Worm (Caenorhabditis elegans) whole organism, L3 larva: ENCODE measurements around the gene F44E2.4.
A peak's percentile ranks its signal among the peaks of the same experiment; 100 is the strongest.

Experiments
- ZK546.5 ChIP-seq: sonication (generic microtip); optimal IDR thresholded peaks from 2 replicates; lab custom pipeline; 2017; ENCODE audit warnings: missing biosample characterization, missing genetic modification characterization
- aly-2 ChIP-seq: fragments of 150-350 bp; optimal IDR thresholded peaks from 2 replicates; lab custom pipeline; 2014; ENCODE audit warnings: missing biosample characterization, missing genetic modification characterization
- ceh-16 ChIP-seq: sonication (generic microtip); optimal IDR thresholded peaks from 2 replicates; lab custom pipeline; 2017; ENCODE audit warnings: missing biosample characterization, missing genetic modification characterization
- ceh-28 ChIP-seq: fragments of 150-350 bp; optimal IDR thresholded peaks from 2 replicates; lab custom pipeline; 2014; ENCODE audit warnings: missing biosample characterization, missing genetic modification reagents, missing genetic modification characterization
- ceh-82 ChIP-seq: fragments of 150-350 bp; optimal IDR thresholded peaks from 2 replicates; lab custom pipeline; 2014; ENCODE audit warnings: missing biosample characterization, missing genetic modification characterization
- ceh-9 ChIP-seq: sonication (generic microtip); optimal IDR thresholded peaks from 2 replicates; lab custom pipeline; 2018; ENCODE audit warnings: missing biosample characterization, missing genetic modification characterization
- daf-12 ChIP-seq: fragments of 150-350 bp; optimal IDR thresholded peaks from 2 replicates; lab custom pipeline; 2014; ENCODE audit warnings: missing biosample characterization, missing genetic modification reagents, missing genetic modification characterization
- egl-27 ChIP-seq: sonication (generic microtip); optimal IDR thresholded peaks from 4 replicates; lab custom pipeline; 2017; ENCODE audit warnings: missing biosample characterization, missing genetic modification reagents, missing genetic modification characterization
- egl-5 ChIP-seq: fragments of 150-350 bp; optimal IDR thresholded peaks from 2 replicates; lab custom pipeline; 2017; ENCODE audit warnings: missing biosample characterization, missing genetic modification reagents, missing genetic modification characterization, inconsistent platforms
- elt-1 ChIP-seq: fragments of 150-350 bp; optimal IDR thresholded peaks from 2 replicates; lab custom pipeline; 2014; ENCODE audit warnings: missing biosample characterization, missing genetic modification characterization
- elt-2 ChIP-seq: sonication (generic microtip); optimal IDR thresholded peaks from 2 replicates; lab custom pipeline; 2016; ENCODE audit warnings: missing genetic modification reagents, mild to moderate bottlenecking, missing genetic modification characterization, missing compliant biosample characterization
- eor-1 ChIP-seq, 2 experiments: fragments of 150-350 bp; optimal IDR thresholded peaks; 2 replicates each; lab custom pipeline; 2014 to 2018; ENCODE audit warnings: missing biosample characterization in 2 of 2, missing genetic modification characterization in 2 of 2
- fkh-10 ChIP-seq: sonication (generic microtip); optimal IDR thresholded peaks from 2 replicates; lab custom pipeline; 2017; ENCODE audit warnings: missing biosample characterization, missing genetic modification reagents, missing genetic modification characterization
- fkh-2 ChIP-seq: fragments of 150-350 bp; optimal IDR thresholded peaks from 2 replicates; lab custom pipeline; 2014; ENCODE audit warnings: missing biosample characterization, missing genetic modification reagents, missing genetic modification characterization
- fos-1 ChIP-seq: fragments of 150-350 bp; optimal IDR thresholded peaks from 2 replicates; lab custom pipeline; 2014; ENCODE audit warnings: missing biosample characterization, missing genetic modification characterization
- hmg-11 ChIP-seq: sonication (generic microtip); optimal IDR thresholded peaks from 2 replicates; lab custom pipeline; 2016; ENCODE audit warnings: missing genetic modification characterization, missing compliant biosample characterization
- jun-1 ChIP-seq: fragments of 150-350 bp; optimal IDR thresholded peaks from 2 replicates; lab custom pipeline; 2014; ENCODE audit warnings: missing biosample characterization, missing genetic modification reagents, missing genetic modification characterization
- lin-15B ChIP-seq: fragments of 150-350 bp; optimal IDR thresholded peaks from 2 replicates; lab custom pipeline; 2014; ENCODE audit warnings: missing biosample characterization, missing genetic modification characterization
- lin-39 ChIP-seq: fragments of 150-350 bp; optimal IDR thresholded peaks from 2 replicates; lab custom pipeline; 2018; ENCODE audit warnings: missing biosample characterization, missing genetic modification reagents, missing genetic modification characterization
- mdl-1 ChIP-seq: fragments of 150-350 bp; optimal IDR thresholded peaks from 2 replicates; lab custom pipeline; 2014; ENCODE audit warnings: missing biosample characterization, missing genetic modification characterization
- mml-1 ChIP-seq: fragments of 150-350 bp; sonication (generic microtip); optimal IDR thresholded peaks from 3 replicates; lab custom pipeline; 2014; ENCODE audit warnings: missing biosample characterization, missing genetic modification characterization
- nfya-1 ChIP-seq: sonication (generic microtip); optimal IDR thresholded peaks from 2 replicates; lab custom pipeline; 2017; ENCODE audit warnings: missing genetic modification characterization, mild to moderate bottlenecking, missing compliant biosample characterization, antibody characterized with exemption, moderate library complexity; ENCODE audit not compliant: insufficient read depth
- nhr-11 ChIP-seq: fragments of 150-350 bp; optimal IDR thresholded peaks from 2 replicates; lab custom pipeline; 2014; ENCODE audit warnings: missing biosample characterization, missing genetic modification characterization
- nhr-12 ChIP-seq: fragments of 150-350 bp; optimal IDR thresholded peaks from 2 replicates; lab custom pipeline; 2014; ENCODE audit warnings: missing biosample characterization, missing genetic modification characterization
- nhr-23 ChIP-seq: fragments of 150-350 bp; optimal IDR thresholded peaks from 2 replicates; lab custom pipeline; 2014; ENCODE audit warnings: missing biosample characterization, missing genetic modification reagents, missing genetic modification characterization
- nhr-237 ChIP-seq: fragments of 150-350 bp; optimal IDR thresholded peaks from 2 replicates; lab custom pipeline; 2014; ENCODE audit warnings: missing biosample characterization, missing genetic modification characterization
- nhr-25 ChIP-seq: sonication (generic microtip); optimal IDR thresholded peaks from 2 replicates; lab custom pipeline; 2017; ENCODE audit warnings: missing biosample characterization, missing genetic modification characterization
- nhr-28 ChIP-seq: fragments of 150-350 bp; optimal IDR thresholded peaks from 2 replicates; lab custom pipeline; 2014; ENCODE audit warnings: missing biosample characterization, missing genetic modification characterization
- nhr-43 ChIP-seq: sonication (generic microtip); optimal IDR thresholded peaks from 2 replicates; lab custom pipeline; 2016; ENCODE audit warnings: mild to moderate bottlenecking, missing genetic modification characterization, missing compliant biosample characterization; ENCODE audit not compliant: poor library complexity, severe bottlenecking
- nhr-67 ChIP-seq: fragments of 150-350 bp; optimal IDR thresholded peaks from 2 replicates; lab custom pipeline; 2014; ENCODE audit warnings: missing biosample characterization, missing genetic modification characterization
- nhr-76 ChIP-seq: fragments of 150-350 bp; sonication (generic microtip); optimal IDR thresholded peaks from 5 replicates; lab custom pipeline; 2014; ENCODE audit warnings: missing biosample characterization, missing genetic modification characterization
- nhr-77 ChIP-seq: fragments of 150-350 bp; optimal IDR thresholded peaks from 2 replicates; lab custom pipeline; 2014; ENCODE audit warnings: missing biosample characterization, missing genetic modification characterization
- pha-4 ChIP-seq: fragments of 150-350 bp; optimal IDR thresholded peaks from 2 replicates; lab custom pipeline; 2014; ENCODE audit warnings: missing biosample characterization, missing genetic modification reagents, missing genetic modification characterization
- sea-2 ChIP-seq: fragments of 150-350 bp; sonication (generic microtip); optimal IDR thresholded peaks from 4 replicates; lab custom pipeline; 2014; ENCODE audit warnings: missing biosample characterization, missing genetic modification reagents, missing genetic modification characterization
- skn-1 ChIP-seq: fragments of 150-350 bp; optimal IDR thresholded peaks from 2 replicates; lab custom pipeline; 2014; ENCODE audit warnings: missing biosample characterization, missing genetic modification characterization
- snpc-4 ChIP-seq: fragments of 150-350 bp; optimal IDR thresholded peaks from 2 replicates; lab custom pipeline; 2014; ENCODE audit warnings: missing biosample characterization, missing genetic modification characterization
- tbx-2 ChIP-seq: sonication (generic microtip); optimal IDR thresholded peaks from 2 replicates; lab custom pipeline; 2016; ENCODE audit warnings: mild to moderate bottlenecking, missing genetic modification characterization, missing compliant biosample characterization
- unc-39 ChIP-seq: sonication (generic microtip); optimal IDR thresholded peaks from 4 replicates; lab custom pipeline; 2017; ENCODE audit warnings: missing biosample characterization, missing genetic modification characterization
- unc-62 ChIP-seq: fragments of 150-350 bp; sonication (generic microtip); optimal IDR thresholded peaks from 4 replicates; lab custom pipeline; 2014; ENCODE audit warnings: missing biosample characterization, missing genetic modification reagents, missing genetic modification characterization
- zag-1 ChIP-seq: fragments of 150-350 bp; optimal IDR thresholded peaks from 2 replicates; lab custom pipeline; 2014; ENCODE audit warnings: missing biosample characterization, missing genetic modification characterization

Gene F44E2.4

ce11 chrIII:8809245-8809971, 28.8 kb downstream of the F44E2.4 start, which contains the start of gene prx-19:
prx-19 (minus strand) TSS chrIII:8809295.
- peak; percentile 56 for TF ChIP-seq lin-39 (tag; lab: Kevin White, UChicago)
- TF ChIP-seq unc-39 = no peak
- peak; percentile 61 for TF ChIP-seq elt-2 (tag; lab: Kevin White, UChicago)
- no peak for TF ChIP-seq mml-1 (tag; lab: Kevin White, UChicago)
- TF ChIP-seq nhr-23 (tag; lab: Kevin White, UChicago) = peak; percentile 53
- peak; percentile 63 for TF ChIP-seq pha-4 (tag; lab: Kevin White, UChicago)
- TF ChIP-seq egl-5 = peak; percentile 32
- TF ChIP-seq nhr-43 (tag; lab: Kevin White, UChicago) = peak; percentile 0
- peak; percentile 76 for TF ChIP-seq nhr-25 (tag; lab: Kevin White, UChicago)
- TF ChIP-seq sea-2 (GFP tag; lab: Kevin White, UChicago) = no peak
- TF ChIP-seq ceh-28 (tag; lab: Kevin White, UChicago) = peak; percentile 23
- TF ChIP-seq lin-15B (tag; lab: Kevin White, UChicago) = peak; percentile 63
- TF ChIP-seq skn-1 = peak; percentile 57
- no peak for TF ChIP-seq elt-1 (tag; lab: Kevin White, UChicago)
- TF ChIP-seq nfya-1 (tag; lab: Kevin White, UChicago) = peak; percentile 72
- TF ChIP-seq mdl-1 = no peak
- no peak for TF ChIP-seq nhr-11 (tag; lab: Kevin White, UChicago)
- TF ChIP-seq, all 47 proteins: peak for 11

- TF ChIP-seq zag-1 (no peak), ZK546.5 (no peak), jun-1 (tag; lab: Kevin White, UChicago) (no peak)
Observed at ce11 chrIII:8807246-8807645, 31.0 kb downstream of the F44E2.4 start, which contains the start of gene F54F2.7. F54F2.7 (minus strand) TSS chrIII:8807346.

ce11 chrIII:8805815-8806214, 32.4 kb downstream of the F44E2.4 start:
- TF ChIP-seq sea-2 (GFP tag; lab: Kevin White, UChicago) (no peak), snpc-4 (tag; lab: Kevin White, UChicago) (no peak), nhr-237 (tag; lab: Kevin White, UChicago) (no peak), fkh-10 (GFP tag; lab: Kevin White, UChicago) (no peak), fos-1 (tag; lab: Kevin White, UChicago) (no peak), nhr-67 (no peak), tbx-2 (tag; lab: Kevin White, UChicago) (no peak), ceh-16 (no peak), fkh-2 (tag; lab: Kevin White, UChicago) (no peak), nhr-28 (tag; lab: Kevin White, UChicago) (no peak)

- TF ChIP-seq ceh-82 (tag; lab: Kevin White, UChicago) (peak; percentile 75), egl-5 (peak; percentile 84), nhr-76 (no peak), snpc-4 (tag; lab: Kevin White, UChicago) (peak; percentile 88), unc-39 (no peak), lin-15B (tag; lab: Kevin White, UChicago) (peak; percentile 74), hmg-11 (tag; lab: Kevin White, UChicago) (peak; percentile 74), elt-1 (tag; lab: Kevin White, UChicago) (peak; percentile 69), nhr-67 (peak; percentile 17), egl-27 (tag; lab: Kevin White, UChicago) (peak; percentile 91), unc-62 (GFP tag; lab: Kevin White, UChicago) (peak; percentile 99), nhr-77 (tag; lab: Kevin White, UChicago) (peak; percentile 78), nhr-11 (tag; lab: Kevin White, UChicago) (peak; percentile 98), eor-1 (tag; optimal IDR thresholded peaks at IDR 0.05; lab: Kevin White, UChicago) (peak in 1 of 2 experiments; percentile 75), fkh-2 (tag; lab: Kevin White, UChicago) (no peak), ceh-9 (tag; lab: Kevin White, UChicago) (peak; percentile 50), fkh-10 (GFP tag; lab: Kevin White, UChicago) (peak; percentile 82), nhr-43 (tag; lab: Kevin White, UChicago) (peak; percentile 70), mdl-1 (peak; percentile 95), lin-39 (tag; lab: Kevin White, UChicago) (peak; percentile 97), nhr-25 (tag; lab: Kevin White, UChicago) (peak; percentile 99), aly-2 (peak; percentile 89), nhr-23 (tag; lab: Kevin White, UChicago) (peak; percentile 98), nhr-12 (tag; lab: Kevin White, UChicago) (no peak), elt-2 (tag; lab: Kevin White, UChicago) (peak; percentile 93), tbx-2 (tag; lab: Kevin White, UChicago) (peak; percentile 92), nfya-1 (tag; lab: Kevin White, UChicago) (peak; percentile 98), jun-1 (tag; lab: Kevin White, UChicago) (peak; percentile 95), daf-12 (tag; lab: Kevin White, UChicago) (peak; percentile 41), nhr-28 (tag; lab: Kevin White, UChicago) (peak; percentile 16), sea-2 (GFP tag; lab: Kevin White, UChicago) (peak; percentile 86), ceh-28 (tag; lab: Kevin White, UChicago) (peak; percentile 93)
Observed at ce11 chrIII:8801864-8802818, 36.1 kb downstream of the F44E2.4 start.
